Worm (Caenorhabditis elegans) whole organism, L3 larva: ENCODE results near the gene C17H12.11.

Experiments used
- R02D3.7 ChIP-seq: fragments of 150-350 bp; optimal IDR thresholded peaks from 2 replicates; lab custom pipeline; 2014; ENCODE audit warnings: missing biosample characterization, missing genetic modification characterization
- ZK546.5 ChIP-seq: sonication (generic microtip); optimal IDR thresholded peaks from 2 replicates; lab custom pipeline; 2017; ENCODE audit warnings: missing biosample characterization, missing genetic modification characterization
- ceh-28 ChIP-seq: fragments of 150-350 bp; optimal IDR thresholded peaks from 2 replicates; lab custom pipeline; 2014; ENCODE audit warnings: missing biosample characterization, missing genetic modification reagents, missing genetic modification characterization
- ceh-82 ChIP-seq: fragments of 150-350 bp; optimal IDR thresholded peaks from 2 replicates; lab custom pipeline; 2014; ENCODE audit warnings: missing biosample characterization, missing genetic modification characterization
- daf-12 ChIP-seq: fragments of 150-350 bp; optimal IDR thresholded peaks from 2 replicates; lab custom pipeline; 2014; ENCODE audit warnings: missing biosample characterization, missing genetic modification reagents, missing genetic modification characterization
- egl-27 ChIP-seq: sonication (generic microtip); optimal IDR thresholded peaks from 4 replicates; lab custom pipeline; 2017; ENCODE audit warnings: missing biosample characterization, missing genetic modification reagents, missing genetic modification characterization
- egl-5 ChIP-seq: fragments of 150-350 bp; optimal IDR thresholded peaks from 2 replicates; lab custom pipeline; 2017; ENCODE audit warnings: missing biosample characterization, missing genetic modification reagents, missing genetic modification characterization, inconsistent platforms
- elt-1 ChIP-seq: fragments of 150-350 bp; optimal IDR thresholded peaks from 2 replicates; lab custom pipeline; 2014; ENCODE audit warnings: missing biosample characterization, missing genetic modification characterization
- elt-2 ChIP-seq: sonication (generic microtip); optimal IDR thresholded peaks from 2 replicates; lab custom pipeline; 2016; ENCODE audit warnings: missing genetic modification reagents, mild to moderate bottlenecking, missing genetic modification characterization, missing compliant biosample characterization
- elt-3 ChIP-seq, 3 experiments: fragments of 150-350 bp in 1 of 3; sonication (generic microtip) in 2 of 3; optimal IDR thresholded peaks; 2 replicates in 2 of 3; 4 replicates in 1 of 3; lab custom pipeline; 2014 to 2017; ENCODE audit warnings: missing biosample characterization in 3 of 3, missing genetic modification characterization in 3 of 3
- eor-1 ChIP-seq, 2 experiments: fragments of 150-350 bp; optimal IDR thresholded peaks; 2 replicates each; lab custom pipeline; 2014 to 2018; ENCODE audit warnings: missing biosample characterization in 2 of 2, missing genetic modification characterization in 2 of 2
- fkh-10 ChIP-seq: sonication (generic microtip); optimal IDR thresholded peaks from 2 replicates; lab custom pipeline; 2017; ENCODE audit warnings: missing biosample characterization, missing genetic modification reagents, missing genetic modification characterization
- fos-1 ChIP-seq: fragments of 150-350 bp; optimal IDR thresholded peaks from 2 replicates; lab custom pipeline; 2014; ENCODE audit warnings: missing biosample characterization, missing genetic modification characterization
- hmg-11 ChIP-seq: sonication (generic microtip); optimal IDR thresholded peaks from 2 replicates; lab custom pipeline; 2016; ENCODE audit warnings: missing genetic modification characterization, missing compliant biosample characterization
- lin-15B ChIP-seq: fragments of 150-350 bp; optimal IDR thresholded peaks from 2 replicates; lab custom pipeline; 2014; ENCODE audit warnings: missing biosample characterization, missing genetic modification characterization
- lin-39 ChIP-seq: fragments of 150-350 bp; optimal IDR thresholded peaks from 2 replicates; lab custom pipeline; 2018; ENCODE audit warnings: missing biosample characterization, missing genetic modification reagents, missing genetic modification characterization
- lsy-12 ChIP-seq: sonication (generic microtip); optimal IDR thresholded peaks from 2 replicates; lab custom pipeline; 2016; ENCODE audit warnings: mild to moderate bottlenecking, missing genetic modification characterization, missing compliant biosample characterization
- mdl-1 ChIP-seq: fragments of 150-350 bp; optimal IDR thresholded peaks from 2 replicates; lab custom pipeline; 2014; ENCODE audit warnings: missing biosample characterization, missing genetic modification characterization
- nfya-1 ChIP-seq: sonication (generic microtip); optimal IDR thresholded peaks from 2 replicates; lab custom pipeline; 2017; ENCODE audit warnings: missing genetic modification characterization, mild to moderate bottlenecking, missing compliant biosample characterization, antibody characterized with exemption, moderate library complexity; ENCODE audit not compliant: insufficient read depth
- nhr-12 ChIP-seq: fragments of 150-350 bp; optimal IDR thresholded peaks from 2 replicates; lab custom pipeline; 2014; ENCODE audit warnings: missing biosample characterization, missing genetic modification characterization
- nhr-23 ChIP-seq: fragments of 150-350 bp; optimal IDR thresholded peaks from 2 replicates; lab custom pipeline; 2014; ENCODE audit warnings: missing biosample characterization, missing genetic modification reagents, missing genetic modification characterization
- nhr-25 ChIP-seq: sonication (generic microtip); optimal IDR thresholded peaks from 2 replicates; lab custom pipeline; 2017; ENCODE audit warnings: missing biosample characterization, missing genetic modification characterization
- nhr-67 ChIP-seq: fragments of 150-350 bp; optimal IDR thresholded peaks from 2 replicates; lab custom pipeline; 2014; ENCODE audit warnings: missing biosample characterization, missing genetic modification characterization
- nhr-77 ChIP-seq: fragments of 150-350 bp; optimal IDR thresholded peaks from 2 replicates; lab custom pipeline; 2014; ENCODE audit warnings: missing biosample characterization, missing genetic modification characterization
- pha-4 ChIP-seq: fragments of 150-350 bp; optimal IDR thresholded peaks from 2 replicates; lab custom pipeline; 2014; ENCODE audit warnings: missing biosample characterization, missing genetic modification reagents, missing genetic modification characterization
- pqm-1 ChIP-seq: fragments of 150-350 bp; optimal IDR thresholded peaks from 2 replicates; lab custom pipeline; 2017; ENCODE audit warnings: missing biosample characterization, missing genetic modification characterization, inconsistent platforms
- sea-2 ChIP-seq: fragments of 150-350 bp; sonication (generic microtip); optimal IDR thresholded peaks from 4 replicates; lab custom pipeline; 2014; ENCODE audit warnings: missing biosample characterization, missing genetic modification reagents, missing genetic modification characterization
- skn-1 ChIP-seq: fragments of 150-350 bp; optimal IDR thresholded peaks from 2 replicates; lab custom pipeline; 2014; ENCODE audit warnings: missing biosample characterization, missing genetic modification characterization
- snpc-4 ChIP-seq: fragments of 150-350 bp; optimal IDR thresholded peaks from 2 replicates; lab custom pipeline; 2014; ENCODE audit warnings: missing biosample characterization, missing genetic modification characterization
- tbx-2 ChIP-seq: sonication (generic microtip); optimal IDR thresholded peaks from 2 replicates; lab custom pipeline; 2016; ENCODE audit warnings: mild to moderate bottlenecking, missing genetic modification characterization, missing compliant biosample characterization
- unc-39 ChIP-seq: sonication (generic microtip); optimal IDR thresholded peaks from 4 replicates; lab custom pipeline; 2017; ENCODE audit warnings: missing biosample characterization, missing genetic modification characterization
- ztf-4 ChIP-seq: fragments of 150-350 bp; optimal IDR thresholded peaks from 2 replicates; lab custom pipeline; 2014; ENCODE audit warnings: missing biosample characterization, missing genetic modification characterization

C17H12.11 gene

DNA sequence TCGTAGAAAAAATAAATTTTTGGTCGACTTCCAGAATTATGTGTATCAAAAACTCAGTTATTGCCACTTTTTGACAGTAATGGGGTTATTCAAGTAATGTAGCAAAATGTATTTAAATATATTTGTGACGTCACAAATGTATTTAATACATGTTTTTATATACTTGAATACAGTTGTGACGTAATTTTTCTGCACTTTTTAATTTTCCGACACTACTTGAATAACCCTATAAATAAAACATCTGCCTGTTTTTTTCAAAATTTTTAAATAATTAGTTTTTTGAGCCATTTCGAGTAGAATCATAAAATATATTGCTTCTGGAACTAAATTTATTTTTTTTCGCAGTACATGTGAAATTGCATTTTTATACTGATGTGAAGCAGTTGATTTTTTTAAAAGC, 1.1 kb downstream of the C17H12.11 start:
- TF ChIP-seq nhr-67 = no peak
- no peak for TF ChIP-seq fos-1
- no peak for TF ChIP-seq tbx-2 (tag; lab: Kevin White, UChicago)
- no peak for TF ChIP-seq nhr-77 (tag; lab: Kevin White, UChicago)
- TF ChIP-seq pha-4 (tag; lab: Kevin White, UChicago) = no peak
- no peak for TF ChIP-seq elt-2 (tag; lab: Kevin White, UChicago)
- no peak for TF ChIP-seq skn-1 (tag; lab: Kevin White, UChicago)
- TF ChIP-seq lsy-12 = no peak
- TF ChIP-seq pqm-1 (tag; lab: Kevin White, UChicago) = no peak
- no peak for TF ChIP-seq ZK546.5 (tag; lab: Kevin White, UChicago)
- TF ChIP-seq nhr-12 (tag; lab: Kevin White, UChicago) = no peak
- TF ChIP-seq elt-1 = no peak
- TF ChIP-seq hmg-11 = no peak
- TF ChIP-seq mdl-1 (tag; lab: Kevin White, UChicago) = no peak
- TF ChIP-seq unc-39 = no peak
- TF ChIP-seq ztf-4 (tag; lab: Kevin White, UChicago) = no peak

ce11 chrIV:6803805-6804344, 1.7 kb downstream of the C17H12.11 start:
- no peak for TF ChIP-seq elt-3 (tag; optimal IDR thresholded peaks at IDR 0.05; lab: Kevin White, UChicago)
- no peak for TF ChIP-seq sea-2 (GFP tag; lab: Kevin White, UChicago)
- TF ChIP-seq skn-1 (tag; lab: Kevin White, UChicago) = no peak
- TF ChIP-seq daf-12 (tag; lab: Kevin White, UChicago) = no peak
- TF ChIP-seq lin-39 (tag; lab: Kevin White, UChicago) = no peak
- TF ChIP-seq snpc-4 (tag; lab: Kevin White, UChicago) = no peak
- no peak for TF ChIP-seq egl-27 (tag; lab: Kevin White, UChicago)
- TF ChIP-seq unc-39 = no peak
- no peak for TF ChIP-seq fkh-10 (GFP tag; lab: Kevin White, UChicago)
- TF ChIP-seq fos-1 = no peak
- TF ChIP-seq ztf-4 (tag; lab: Kevin White, UChicago) = no peak
- no peak for TF ChIP-seq elt-1
- TF ChIP-seq egl-5 (tag; lab: Kevin White, UChicago) = no peak
- TF ChIP-seq eor-1 (tag; optimal IDR thresholded peaks at IDR 0.05; lab: Kevin White, UChicago) = no peak
- no peak for TF ChIP-seq elt-2 (tag; lab: Kevin White, UChicago)
- TF ChIP-seq R02D3.7 = no peak
- TF ChIP-seq nhr-23 (tag; lab: Kevin White, UChicago) = no peak
- TF ChIP-seq mdl-1 (tag; lab: Kevin White, UChicago) = no peak
- no peak for TF ChIP-seq ceh-82 (tag; lab: Kevin White, UChicago)
- TF ChIP-seq, all 47 proteins: peak for 0

DNA sequence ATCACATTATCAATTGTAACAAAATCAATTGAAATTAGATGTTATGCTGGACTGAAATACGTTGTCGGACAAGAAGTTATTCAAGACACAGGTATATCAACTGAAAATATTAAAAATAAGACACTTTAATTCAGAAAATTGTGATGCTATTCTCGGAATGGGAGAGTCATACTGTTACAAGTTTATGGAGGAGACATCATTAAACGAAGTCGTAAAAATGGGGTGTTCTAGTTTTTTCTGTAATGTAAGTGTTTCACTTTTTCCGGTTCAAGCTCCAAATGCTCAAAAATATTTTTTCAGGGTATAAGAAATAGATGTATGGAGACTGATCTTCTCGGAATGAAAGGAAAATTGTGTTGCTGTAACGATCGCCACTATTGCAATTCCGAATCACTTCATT, 2.6 kb downstream of the C17H12.11 start, which contains the start of gene C17H12.37:
Gene C17H12.37 (plus strand): TSS at position 301 of the 400 bp plus-strand sequence.
- TF ChIP-seq ceh-28 (tag; lab: Kevin White, UChicago) = no peak
- peak; percentile 5 for TF ChIP-seq elt-2 (tag; lab: Kevin White, UChicago)
- TF ChIP-seq ZK546.5 (tag; lab: Kevin White, UChicago) = no peak

DNA sequence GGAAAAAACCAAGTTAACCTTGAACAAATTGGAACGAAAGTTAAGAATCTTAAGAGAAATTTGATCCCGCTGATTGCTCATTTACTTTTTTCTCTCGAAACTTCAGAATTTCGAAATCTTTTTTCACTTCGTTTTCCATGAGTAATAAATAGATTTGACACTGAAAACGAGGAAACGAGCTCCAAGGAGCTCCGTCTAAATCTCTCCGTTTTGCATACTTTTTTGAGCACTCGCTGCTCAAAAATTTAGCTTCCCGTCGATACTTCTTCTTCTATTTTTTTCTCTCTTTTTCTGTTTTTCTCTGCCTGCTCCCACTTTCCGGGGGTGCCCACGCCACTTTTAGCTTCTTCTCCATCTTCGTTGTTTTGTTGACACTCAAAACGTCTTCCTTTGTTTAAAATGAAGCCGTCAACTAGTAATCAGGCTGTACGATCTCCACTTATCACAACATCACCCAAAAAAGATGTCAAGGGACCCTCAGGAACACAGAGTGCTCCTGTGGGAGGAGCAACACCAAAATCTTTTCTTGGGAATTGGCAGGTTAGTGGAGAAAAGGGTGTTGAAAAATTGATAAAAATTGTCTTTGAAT, 4.4 kb downstream of the C17H12.11 start, which contains the start of gene C17H12.10:
Gene C17H12.10 (plus strand): TSS at position 325 of the 589 bp plus-strand sequence.
- TF ChIP-seq fkh-10 (GFP tag; lab: Kevin White, UChicago) = peak; percentile 41
- TF ChIP-seq snpc-4 (tag; lab: Kevin White, UChicago) = no peak
- peak; percentile 71 for TF ChIP-seq elt-1
- peak; percentile 3 for TF ChIP-seq hmg-11
- no peak for TF ChIP-seq elt-3 (tag; optimal IDR thresholded peaks at IDR 0.05; lab: Kevin White, UChicago)
- no peak for TF ChIP-seq ZK546.5 (tag; lab: Kevin White, UChicago)
- TF ChIP-seq nfya-1 = peak; percentile 54
- no peak for TF ChIP-seq tbx-2 (tag; lab: Kevin White, UChicago)
- TF ChIP-seq lin-15B = peak; percentile 28
- TF ChIP-seq mdl-1 (tag; lab: Kevin White, UChicago) = no peak
- no peak for TF ChIP-seq nhr-77 (tag; lab: Kevin White, UChicago)
- TF ChIP-seq nhr-25 = no peak
- TF ChIP-seq lin-39 (tag; lab: Kevin White, UChicago) = peak; percentile 67
- no peak for TF ChIP-seq pqm-1 (tag; lab: Kevin White, UChicago)
- TF ChIP-seq ztf-4 (tag; lab: Kevin White, UChicago) = no peak
